Worm (Caenorhabditis elegans) whole organism, L1 larva: ENCODE measurements around the gene atat-2.

Experiments used
- aly-2 ChIP-seq: fragments of 150-350 bp; optimal IDR thresholded peaks from 2 replicates; lab custom pipeline; 2014; ENCODE audit warnings: missing biosample characterization, missing genetic modification characterization
- ama-1 ChIP-seq: fragments of 150-350 bp; optimal IDR thresholded peaks from 2 replicates; lab custom pipeline; 2014
- ces-1 ChIP-seq: fragments of 150-350 bp; optimal IDR thresholded peaks from 2 replicates; lab custom pipeline; 2014; ENCODE audit warnings: missing biosample characterization, missing genetic modification reagents, missing genetic modification characterization
- jun-1 ChIP-seq: fragments of 150-350 bp; optimal IDR thresholded peaks from 2 replicates; lab custom pipeline; 2014; ENCODE audit warnings: missing biosample characterization, missing genetic modification reagents, missing genetic modification characterization
- lsy-2 ChIP-seq, 2 experiments: fragments of 150-350 bp; optimal IDR thresholded peaks; 2 replicates each; lab custom pipeline; 2014; ENCODE audit warnings: missing biosample characterization in 2 of 2, missing genetic modification characterization in 2 of 2
- mdl-1 ChIP-seq, 2 experiments: fragments of 150-350 bp; optimal IDR thresholded peaks; 2 replicates each; lab custom pipeline; 2014 to 2017; ENCODE audit warnings: missing biosample characterization in 2 of 2, missing genetic modification characterization in 2 of 2, inconsistent platforms in 1 of 2
- nhr-12 ChIP-seq: sonication (generic microtip); optimal IDR thresholded peaks from 2 replicates; lab custom pipeline; 2017; ENCODE audit warnings: missing biosample characterization, missing genetic modification characterization
- snpc-4 ChIP-seq: fragments of 150-350 bp; optimal IDR thresholded peaks from 2 replicates; lab custom pipeline; 2014; ENCODE audit warnings: missing biosample characterization, missing genetic modification characterization
- swsn-7 ChIP-seq: sonication (generic microtip); optimal IDR thresholded peaks from 2 replicates; lab custom pipeline; 2016; ENCODE audit warnings: missing genetic modification characterization, missing compliant biosample characterization
- ztf-4 ChIP-seq: fragments of 150-350 bp; optimal IDR thresholded peaks from 2 replicates; lab custom pipeline; 2014; ENCODE audit warnings: missing biosample characterization, missing genetic modification characterization

- TF ChIP-seq ama-1 (lab: Kevin White, UChicago) (no peak), aly-2 (tag; lab: Kevin White, UChicago) (no peak), mdl-1 (tag; optimal IDR thresholded peaks at IDR 0.05; lab: Kevin White, UChicago) (no peak), ztf-4 (tag; lab: Kevin White, UChicago) (no peak), snpc-4 (tag; lab: Kevin White, UChicago) (no peak), ces-1 (no peak), nhr-12 (tag; lab: Kevin White, UChicago) (no peak), lsy-2 (tag; optimal IDR thresholded peaks at IDR 0.05; lab: Kevin White, UChicago) (no peak), swsn-7 (no peak), jun-1 (tag; lab: Kevin White, UChicago) (no peak)
Observed at ce11 chrX:5885565-5885964, 36.7 kb downstream of the atat-2 start, which contains the start of gene flp-7.
